Fruit fly (Drosophila melanogaster) whole organism, prepupa: Measurements from ENCODE around the gene 7B2.

Source experiments
- Blimp-1 ChIP-seq: fragments of 200-800 bp; sonication (Bioruptor generic); optimal IDR thresholded peaks from 3 replicates; lab custom pipeline; 2017; ENCODE audit warnings: missing biosample characterization, missing genetic modification characterization, mild to moderate bottlenecking, moderate library complexity, missing genetic modification reagents
- CG10631 ChIP-seq: fragments of 200-800 bp; sonication (Bioruptor generic); optimal IDR thresholded peaks from 2 replicates; lab custom pipeline; 2016; ENCODE audit warnings: missing biosample characterization, missing genetic modification characterization
- CG10669 ChIP-seq: fragments of 200-800 bp; sonication (Bioruptor generic); optimal IDR thresholded peaks from 3 replicates; lab custom pipeline; 2018; ENCODE audit warnings: missing biosample characterization, mild to moderate bottlenecking, missing genetic modification characterization, moderate library complexity
- CG1621 ChIP-seq: fragments of 200-800 bp; sonication (Bioruptor generic); optimal IDR thresholded peaks from 3 replicates; lab custom pipeline; 2018; ENCODE audit warnings: missing biosample characterization, mild to moderate bottlenecking, missing genetic modification characterization
- CG3032 ChIP-seq: fragments of 200-800 bp; optimal IDR thresholded peaks from 2 replicates; lab custom pipeline; 2019; ENCODE audit warnings: missing biosample characterization, mild to moderate bottlenecking, missing genetic modification characterization, moderate library complexity
- CG32006 ChIP-seq: fragments of 200-800 bp; sonication (Bioruptor generic); optimal IDR thresholded peaks from 3 replicates; lab custom pipeline; 2017; ENCODE audit warnings: missing biosample characterization, mild to moderate bottlenecking, missing genetic modification characterization
- CG34406 ChIP-seq: fragments of 200-800 bp; sonication (Bioruptor generic); optimal IDR thresholded peaks from 3 replicates; lab custom pipeline; 2016; ENCODE audit warnings: missing biosample characterization, missing genetic modification characterization
- CG3919 ChIP-seq: fragments of 200-800 bp; sonication (Bioruptor generic); optimal IDR thresholded peaks from 3 replicates; lab custom pipeline; 2016; ENCODE audit warnings: missing biosample characterization, missing genetic modification characterization
- CG6276 ChIP-seq: fragments of 200-800 bp; sonication (Bioruptor generic); optimal IDR thresholded peaks from 2 replicates; lab custom pipeline; 2017; ENCODE audit warnings: missing biosample characterization, mild to moderate bottlenecking, missing genetic modification characterization
- CG7368 ChIP-seq: fragments of 200-800 bp; sonication (Bioruptor generic); optimal IDR thresholded peaks from 3 replicates; lab custom pipeline; 2016; ENCODE audit warnings: missing biosample characterization, missing genetic modification characterization
- CG8119 ChIP-seq: fragments of 200-800 bp; sonication (Bioruptor generic); IDR thresholded peaks from 3 replicates; pipeline ENCODE4 v1.3.6; 2022; ENCODE audit warnings: missing biosample characterization, missing genetic modification characterization
- CG8319 ChIP-seq: fragments of 200-800 bp; sonication (Bioruptor generic); optimal IDR thresholded peaks from 3 replicates; lab custom pipeline; 2016; ENCODE audit warnings: missing biosample characterization, missing genetic modification characterization
- Eip78C ChIP-seq: fragments of 200-800 bp; sonication (Bioruptor generic); peaks from one replicate; lab custom pipeline; 2016; ENCODE audit warnings: missing biosample characterization, missing genetic modification characterization
- Ets96B ChIP-seq: fragments of 200-800 bp; optimal IDR thresholded peaks from 2 replicates; lab custom pipeline; 2019; ENCODE audit warnings: missing biosample characterization, mild to moderate bottlenecking, missing genetic modification characterization, moderate library complexity
- Hr38 ChIP-seq: sonication (Bioruptor generic); optimal IDR thresholded peaks from 2 replicates; lab custom pipeline; 2016; ENCODE audit warnings: missing biosample characterization, missing genetic modification characterization
- Lpt ChIP-seq: fragments of 200-800 bp; sonication (Bioruptor generic); optimal IDR thresholded peaks from 3 replicates; lab custom pipeline; 2016; ENCODE audit warnings: missing biosample characterization, missing genetic modification characterization
- Met ChIP-seq: fragments of 200-800 bp; sonication (Bioruptor generic); optimal IDR thresholded peaks from 3 replicates; lab custom pipeline; 2016; ENCODE audit warnings: missing biosample characterization, missing genetic modification characterization
- Smox ChIP-seq: fragments of 200-800 bp; sonication (Bioruptor generic); optimal IDR thresholded peaks from 3 replicates; lab custom pipeline; 2016; ENCODE audit warnings: missing biosample characterization, missing genetic modification characterization
- Sox14 ChIP-seq: fragments of 200-800 bp; sonication (Bioruptor generic); optimal IDR thresholded peaks from 3 replicates; lab custom pipeline; 2016; ENCODE audit warnings: missing biosample characterization, missing genetic modification characterization
- cyc ChIP-seq: fragments of 200-800 bp; sonication (Bioruptor generic); optimal IDR thresholded peaks from 3 replicates; lab custom pipeline; 2016; ENCODE audit warnings: missing biosample characterization, missing genetic modification characterization
- eg ChIP-seq: fragments of 200-800 bp; sonication (Bioruptor generic); IDR thresholded peaks from 3 replicates; pipeline ENCODE4 v1.3.6; 2022; ENCODE audit warnings: missing biosample characterization, missing genetic modification characterization
- fd59A ChIP-seq: fragments of 200-800 bp; sonication (Bioruptor generic); optimal IDR thresholded peaks from 2 replicates; lab custom pipeline; 2017; ENCODE audit warnings: missing biosample characterization, mild to moderate bottlenecking, missing genetic modification characterization, missing genetic modification reagents
- fkh ChIP-seq: fragments of 200-800 bp; sonication (Bioruptor generic); optimal IDR thresholded peaks from 3 replicates; lab custom pipeline; 2017; ENCODE audit warnings: missing biosample characterization, mild to moderate bottlenecking, missing genetic modification characterization, moderate library complexity
- net ChIP-seq: fragments of 200-800 bp; sonication (Bioruptor generic); optimal IDR thresholded peaks from 3 replicates; lab custom pipeline; 2016; ENCODE audit warnings: missing biosample characterization, missing genetic modification characterization
- pdm3 ChIP-seq: fragments of 200-800 bp; sonication (Bioruptor generic); optimal IDR thresholded peaks from 3 replicates; lab custom pipeline; 2016; ENCODE audit warnings: missing biosample characterization, missing genetic modification characterization
- spab ChIP-seq: fragments of 200-800 bp; sonication (Bioruptor generic); optimal IDR thresholded peaks from 2 replicates; lab custom pipeline; 2017; ENCODE audit warnings: missing biosample characterization, mild to moderate bottlenecking, missing genetic modification characterization, missing genetic modification reagents
- ss ChIP-seq, 2 experiments: fragments of 200-800 bp; sonication (Bioruptor generic); optimal IDR thresholded peaks; 2 replicates in 1 of 2; 3 replicates in 1 of 2; lab custom pipeline; 2017 to 2018; ENCODE audit warnings: mild to moderate bottlenecking in 2 of 2, missing biosample characterization in 2 of 2, missing genetic modification characterization in 2 of 2, moderate library complexity in 1 of 2

The 7B2 gene

DNA sequence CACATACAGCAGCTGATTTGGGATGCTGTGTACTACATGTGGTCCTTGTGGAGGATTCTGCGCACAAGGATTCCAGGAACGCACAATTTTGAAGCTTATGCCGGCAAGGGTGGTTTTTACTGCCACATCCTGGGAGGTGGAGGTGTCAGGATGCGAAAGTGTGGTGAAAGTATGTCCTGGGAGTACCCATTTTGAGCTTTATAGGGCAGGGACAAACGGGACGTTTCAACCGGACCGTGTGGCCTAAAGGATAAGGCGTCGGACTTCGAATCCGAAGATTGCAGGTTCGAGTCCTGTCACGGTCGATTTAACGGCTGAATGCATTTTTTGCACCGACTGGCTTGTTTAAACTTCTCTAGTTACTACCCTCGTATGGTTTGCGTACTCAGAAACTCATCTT, 11.4 kb downstream of the 7B2 start:
- TF ChIP-seq fkh (GFP tag; lab: Kevin White, UChicago) (no peak), Hr38 (no peak)

DNA sequence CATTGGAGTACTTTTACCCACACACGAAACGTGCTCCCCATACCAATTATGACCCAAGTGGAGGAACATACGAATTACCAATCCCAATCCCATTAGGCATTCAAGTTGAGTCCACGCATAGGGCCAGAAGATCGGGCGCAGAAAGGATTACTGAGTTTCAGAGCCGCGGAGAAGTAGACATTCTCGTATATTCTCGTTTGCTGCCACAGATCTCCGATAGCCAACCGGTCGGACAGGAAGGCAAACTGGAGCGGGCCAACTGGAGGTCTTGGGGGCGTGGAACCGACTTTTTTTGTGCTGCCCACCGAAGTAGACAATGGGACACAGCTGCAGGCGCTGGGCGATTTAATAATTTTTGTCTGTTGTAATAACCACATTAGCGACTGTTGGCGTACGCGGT, 12.5 kb downstream of the 7B2 start:
- TF ChIP-seq CG1621 (tag; lab: Kevin White, UChicago) (peak; percentile 32), ss (GFP tag; optimal IDR thresholded peaks at IDR 0.05; lab: Kevin White, UChicago) (peak; percentile 35 to 37), CG6276 (GFP tag; lab: Kevin White, UChicago) (no peak)

DNA sequence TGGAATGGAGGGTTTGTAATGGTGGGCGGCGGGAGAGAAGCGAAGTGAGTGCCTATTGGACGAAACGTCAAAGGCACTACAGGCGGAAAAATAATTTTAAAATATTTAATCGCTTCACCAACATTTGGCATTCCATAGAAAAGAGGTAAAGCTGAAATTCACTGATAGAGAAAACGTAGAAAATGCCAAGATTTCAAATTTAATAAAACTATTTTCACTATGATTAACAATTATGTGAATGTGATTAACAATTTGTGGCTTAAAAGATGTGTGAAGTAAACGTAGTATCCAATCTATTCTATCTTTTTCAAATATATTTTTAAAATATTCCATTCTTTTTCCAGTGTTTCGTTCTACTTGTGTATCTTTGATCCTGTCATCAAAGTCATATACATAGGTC, 12.9 kb downstream of the 7B2 start:
- peak; percentile 27 for TF ChIP-seq CG10669 (GFP tag; lab: Kevin White, UChicago)
- TF ChIP-seq CG8119, result 0 out of 3 replicates have a peak, but pooled peaks have one; percentile 41
- TF ChIP-seq CG3919 (GFP tag; lab: Kevin White, UChicago), result peak; percentile 15
- TF ChIP-seq CG34406 (GFP tag; lab: Kevin White, UChicago), result no peak
- no peak for TF ChIP-seq CG8319
- TF ChIP-seq CG7368 (GFP tag; lab: Kevin White, UChicago), result no peak
- TF ChIP-seq Ets96B (tag; lab: Kevin White, UChicago), result peak; percentile 22
- TF ChIP-seq net (GFP tag; lab: Kevin White, UChicago), result peak; percentile 29
- TF ChIP-seq Eip78C (GFP tag; lab: Kevin White, UChicago), result peak; percentile 74
- peak; percentile 37 for TF ChIP-seq CG10631 (GFP tag; lab: Kevin White, UChicago)
- TF ChIP-seq spab (GFP tag; lab: Kevin White, UChicago), result peak; percentile 14
- TF ChIP-seq fd59A, result peak; percentile 30
- no peak for TF ChIP-seq Smox (GFP tag; lab: Kevin White, UChicago)
- peak; percentile 15 for TF ChIP-seq Lpt (GFP tag; lab: Kevin White, UChicago)
- peak; percentile 56 for TF ChIP-seq CG32006 (GFP tag; lab: Kevin White, UChicago)
- TF ChIP-seq CG3032 (tag; lab: Kevin White, UChicago), result peak; percentile 36
- no peak for TF ChIP-seq Sox14 (GFP tag; lab: Kevin White, UChicago)
- TF ChIP-seq, all 60 proteins: peak for 12

DNA sequence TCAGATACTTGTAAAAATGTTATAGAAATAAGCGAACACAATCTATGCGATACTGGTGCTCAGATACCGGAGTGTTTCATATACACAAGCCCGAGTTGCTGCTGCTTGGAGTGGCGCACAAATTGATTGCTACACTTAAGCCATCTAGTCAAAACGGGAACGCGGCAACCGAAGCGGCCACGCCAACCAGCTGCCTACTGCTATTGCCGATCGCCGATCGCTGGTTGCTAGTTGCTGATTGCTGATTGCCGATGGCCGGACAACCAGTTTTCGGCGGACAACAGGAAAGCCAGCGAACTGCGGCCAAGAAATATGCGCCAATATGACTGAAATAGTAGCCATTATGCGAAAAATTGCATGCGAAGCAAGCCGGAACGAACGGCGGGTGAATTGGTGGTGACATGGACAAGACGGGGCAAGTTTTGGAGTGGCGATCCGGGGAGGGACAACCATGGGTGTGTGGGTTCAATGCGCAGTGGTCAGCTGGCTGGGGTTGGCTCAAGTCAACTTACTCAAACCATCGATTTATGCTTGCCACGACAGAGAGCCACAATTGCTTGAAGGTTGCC, 13.6 kb downstream of the 7B2 start:
- TF ChIP-seq CG1621 (tag; lab: Kevin White, UChicago) (peak; percentile 54), pdm3 (GFP tag; lab: Kevin White, UChicago) (no peak), CG3032 (tag; lab: Kevin White, UChicago) (no peak), eg (0 out of 3 replicates have a peak, but pooled peaks have one; percentile 23), ss (GFP tag; optimal IDR thresholded peaks at IDR 0.05; lab: Kevin White, UChicago) (peak in 1 of 2 experiments; percentile 58), Eip78C (GFP tag; lab: Kevin White, UChicago) (peak; percentile 40), Lpt (GFP tag; lab: Kevin White, UChicago) (peak; percentile 41)
- TF ChIP-seq, all 60 proteins: peak for 5

DNA sequence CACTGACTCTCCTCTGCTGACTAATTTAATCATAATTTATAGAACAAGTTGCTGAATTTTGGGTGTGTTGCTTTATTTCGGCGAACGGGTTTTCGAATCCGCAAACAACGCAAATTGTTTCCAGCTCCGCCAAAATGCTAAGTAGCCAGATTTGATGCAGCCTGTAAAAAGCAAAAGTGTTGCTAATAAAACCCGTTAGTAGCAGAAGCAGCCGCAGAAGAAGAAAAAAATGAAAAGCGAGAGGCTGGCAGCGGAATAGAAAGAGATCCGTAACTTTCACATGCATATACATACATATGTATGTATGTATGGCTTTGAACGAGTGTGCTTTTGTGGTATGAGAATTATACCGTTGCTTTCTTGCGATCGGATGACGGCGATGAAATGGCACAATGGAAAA, 15.5 kb downstream of the 7B2 start:
- TF ChIP-seq fkh (GFP tag; lab: Kevin White, UChicago) (no peak), Blimp-1 (GFP tag; lab: Kevin White, UChicago) (peak; percentile 61)
- TF ChIP-seq, all 60 proteins: peak for 1

DNA sequence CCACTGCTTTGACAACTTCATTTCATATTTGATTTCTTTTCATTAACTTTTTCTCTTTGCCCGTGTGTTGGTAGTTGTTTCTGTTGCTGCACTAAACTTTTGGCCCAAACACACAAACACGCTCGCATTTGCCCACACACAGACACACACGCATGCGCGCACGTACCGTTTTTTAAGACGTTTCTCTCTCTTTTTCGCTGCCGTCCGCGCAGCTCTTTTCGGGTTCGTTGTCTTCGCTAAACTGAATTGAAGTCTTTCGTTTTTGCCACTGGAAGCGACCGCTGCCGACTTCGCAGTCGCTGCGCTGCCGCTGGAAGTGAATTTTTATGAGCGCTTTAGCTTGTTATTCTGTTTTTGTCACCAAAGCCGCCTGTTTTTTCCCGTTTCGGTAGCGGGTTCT, 16.0 kb downstream of the 7B2 start, which contains the start of gene kkv:
kkv (minus strand) TSS at position 246 of the 400 bp plus-strand sequence.
- TF ChIP-seq CG10631 (GFP tag; lab: Kevin White, UChicago) (no peak), cyc (GFP tag; lab: Kevin White, UChicago) (no peak), eg (peak; percentile 39; the same call in 1 of the 3 replicates), CG7368 (GFP tag; lab: Kevin White, UChicago) (no peak), Met (GFP tag; lab: Kevin White, UChicago) (no peak)
